Worm (Caenorhabditis elegans) whole organism, L3 larva: Measurements from ENCODE around the gene npr-27.

ENCODE experiments used
- R02D3.7 ChIP-seq: fragments of 150-350 bp; optimal IDR thresholded peaks from 2 replicates; lab custom pipeline; 2014; ENCODE audit warnings: missing biosample characterization, missing genetic modification characterization
- ZK546.5 ChIP-seq: sonication (generic microtip); optimal IDR thresholded peaks from 2 replicates; lab custom pipeline; 2017; ENCODE audit warnings: missing biosample characterization, missing genetic modification characterization
- aly-2 ChIP-seq: fragments of 150-350 bp; optimal IDR thresholded peaks from 2 replicates; lab custom pipeline; 2014; ENCODE audit warnings: missing biosample characterization, missing genetic modification characterization
- ama-1 ChIP-seq: fragments of 150-350 bp; optimal IDR thresholded peaks from 2 replicates; lab custom pipeline; 2018
- ceh-16 ChIP-seq: sonication (generic microtip); optimal IDR thresholded peaks from 2 replicates; lab custom pipeline; 2017; ENCODE audit warnings: missing biosample characterization, missing genetic modification characterization
- ceh-28 ChIP-seq: fragments of 150-350 bp; optimal IDR thresholded peaks from 2 replicates; lab custom pipeline; 2014; ENCODE audit warnings: missing biosample characterization, missing genetic modification reagents, missing genetic modification characterization
- ceh-82 ChIP-seq: fragments of 150-350 bp; optimal IDR thresholded peaks from 2 replicates; lab custom pipeline; 2014; ENCODE audit warnings: missing biosample characterization, missing genetic modification characterization
- ceh-9 ChIP-seq: sonication (generic microtip); optimal IDR thresholded peaks from 2 replicates; lab custom pipeline; 2018; ENCODE audit warnings: missing biosample characterization, missing genetic modification characterization
- daf-12 ChIP-seq: fragments of 150-350 bp; optimal IDR thresholded peaks from 2 replicates; lab custom pipeline; 2014; ENCODE audit warnings: missing biosample characterization, missing genetic modification reagents, missing genetic modification characterization
- egl-27 ChIP-seq: sonication (generic microtip); optimal IDR thresholded peaks from 4 replicates; lab custom pipeline; 2017; ENCODE audit warnings: missing biosample characterization, missing genetic modification reagents, missing genetic modification characterization
- egl-5 ChIP-seq: fragments of 150-350 bp; optimal IDR thresholded peaks from 2 replicates; lab custom pipeline; 2017; ENCODE audit warnings: missing biosample characterization, missing genetic modification reagents, missing genetic modification characterization, inconsistent platforms
- elt-1 ChIP-seq: fragments of 150-350 bp; optimal IDR thresholded peaks from 2 replicates; lab custom pipeline; 2014; ENCODE audit warnings: missing biosample characterization, missing genetic modification characterization
- elt-2 ChIP-seq: sonication (generic microtip); optimal IDR thresholded peaks from 2 replicates; lab custom pipeline; 2016; ENCODE audit warnings: missing genetic modification reagents, mild to moderate bottlenecking, missing genetic modification characterization, missing compliant biosample characterization
- elt-3 ChIP-seq, 3 experiments: fragments of 150-350 bp in 1 of 3; sonication (generic microtip) in 2 of 3; optimal IDR thresholded peaks; 2 replicates in 2 of 3; 4 replicates in 1 of 3; lab custom pipeline; 2014 to 2017; ENCODE audit warnings: missing biosample characterization in 3 of 3, missing genetic modification characterization in 3 of 3
- eor-1 ChIP-seq, 2 experiments: fragments of 150-350 bp; optimal IDR thresholded peaks; 2 replicates each; lab custom pipeline; 2014 to 2018; ENCODE audit warnings: missing biosample characterization in 2 of 2, missing genetic modification characterization in 2 of 2
- fkh-10 ChIP-seq: sonication (generic microtip); optimal IDR thresholded peaks from 2 replicates; lab custom pipeline; 2017; ENCODE audit warnings: missing biosample characterization, missing genetic modification reagents, missing genetic modification characterization
- fkh-2 ChIP-seq: fragments of 150-350 bp; optimal IDR thresholded peaks from 2 replicates; lab custom pipeline; 2014; ENCODE audit warnings: missing biosample characterization, missing genetic modification reagents, missing genetic modification characterization
- fos-1 ChIP-seq: fragments of 150-350 bp; optimal IDR thresholded peaks from 2 replicates; lab custom pipeline; 2014; ENCODE audit warnings: missing biosample characterization, missing genetic modification characterization
- hmg-11 ChIP-seq: sonication (generic microtip); optimal IDR thresholded peaks from 2 replicates; lab custom pipeline; 2016; ENCODE audit warnings: missing genetic modification characterization, missing compliant biosample characterization
- jun-1 ChIP-seq: fragments of 150-350 bp; optimal IDR thresholded peaks from 2 replicates; lab custom pipeline; 2014; ENCODE audit warnings: missing biosample characterization, missing genetic modification reagents, missing genetic modification characterization
- lin-15B ChIP-seq: fragments of 150-350 bp; optimal IDR thresholded peaks from 2 replicates; lab custom pipeline; 2014; ENCODE audit warnings: missing biosample characterization, missing genetic modification characterization
- lin-39 ChIP-seq: fragments of 150-350 bp; optimal IDR thresholded peaks from 2 replicates; lab custom pipeline; 2018; ENCODE audit warnings: missing biosample characterization, missing genetic modification reagents, missing genetic modification characterization
- lsy-12 ChIP-seq: sonication (generic microtip); optimal IDR thresholded peaks from 2 replicates; lab custom pipeline; 2016; ENCODE audit warnings: mild to moderate bottlenecking, missing genetic modification characterization, missing compliant biosample characterization
- mdl-1 ChIP-seq: fragments of 150-350 bp; optimal IDR thresholded peaks from 2 replicates; lab custom pipeline; 2014; ENCODE audit warnings: missing biosample characterization, missing genetic modification characterization
- mml-1 ChIP-seq: fragments of 150-350 bp; sonication (generic microtip); optimal IDR thresholded peaks from 3 replicates; lab custom pipeline; 2014; ENCODE audit warnings: missing biosample characterization, missing genetic modification characterization
- nfya-1 ChIP-seq: sonication (generic microtip); optimal IDR thresholded peaks from 2 replicates; lab custom pipeline; 2017; ENCODE audit warnings: missing genetic modification characterization, mild to moderate bottlenecking, missing compliant biosample characterization, antibody characterized with exemption, moderate library complexity; ENCODE audit not compliant: insufficient read depth
- nhr-11 ChIP-seq: fragments of 150-350 bp; optimal IDR thresholded peaks from 2 replicates; lab custom pipeline; 2014; ENCODE audit warnings: missing biosample characterization, missing genetic modification characterization
- nhr-12 ChIP-seq: fragments of 150-350 bp; optimal IDR thresholded peaks from 2 replicates; lab custom pipeline; 2014; ENCODE audit warnings: missing biosample characterization, missing genetic modification characterization
- nhr-23 ChIP-seq: fragments of 150-350 bp; optimal IDR thresholded peaks from 2 replicates; lab custom pipeline; 2014; ENCODE audit warnings: missing biosample characterization, missing genetic modification reagents, missing genetic modification characterization
- nhr-237 ChIP-seq: fragments of 150-350 bp; optimal IDR thresholded peaks from 2 replicates; lab custom pipeline; 2014; ENCODE audit warnings: missing biosample characterization, missing genetic modification characterization
- nhr-25 ChIP-seq: sonication (generic microtip); optimal IDR thresholded peaks from 2 replicates; lab custom pipeline; 2017; ENCODE audit warnings: missing biosample characterization, missing genetic modification characterization
- nhr-28 ChIP-seq: fragments of 150-350 bp; optimal IDR thresholded peaks from 2 replicates; lab custom pipeline; 2014; ENCODE audit warnings: missing biosample characterization, missing genetic modification characterization
- nhr-43 ChIP-seq: sonication (generic microtip); optimal IDR thresholded peaks from 2 replicates; lab custom pipeline; 2016; ENCODE audit warnings: mild to moderate bottlenecking, missing genetic modification characterization, missing compliant biosample characterization; ENCODE audit not compliant: poor library complexity, severe bottlenecking
- nhr-67 ChIP-seq: fragments of 150-350 bp; optimal IDR thresholded peaks from 2 replicates; lab custom pipeline; 2014; ENCODE audit warnings: missing biosample characterization, missing genetic modification characterization
- nhr-76 ChIP-seq: fragments of 150-350 bp; sonication (generic microtip); optimal IDR thresholded peaks from 5 replicates; lab custom pipeline; 2014; ENCODE audit warnings: missing biosample characterization, missing genetic modification characterization
- nhr-77 ChIP-seq: fragments of 150-350 bp; optimal IDR thresholded peaks from 2 replicates; lab custom pipeline; 2014; ENCODE audit warnings: missing biosample characterization, missing genetic modification characterization
- pha-4 ChIP-seq: fragments of 150-350 bp; optimal IDR thresholded peaks from 2 replicates; lab custom pipeline; 2014; ENCODE audit warnings: missing biosample characterization, missing genetic modification reagents, missing genetic modification characterization
- pqm-1 ChIP-seq: fragments of 150-350 bp; optimal IDR thresholded peaks from 2 replicates; lab custom pipeline; 2017; ENCODE audit warnings: missing biosample characterization, missing genetic modification characterization, inconsistent platforms
- sea-2 ChIP-seq: fragments of 150-350 bp; sonication (generic microtip); optimal IDR thresholded peaks from 4 replicates; lab custom pipeline; 2014; ENCODE audit warnings: missing biosample characterization, missing genetic modification reagents, missing genetic modification characterization
- skn-1 ChIP-seq: fragments of 150-350 bp; optimal IDR thresholded peaks from 2 replicates; lab custom pipeline; 2014; ENCODE audit warnings: missing biosample characterization, missing genetic modification characterization
- snpc-4 ChIP-seq: fragments of 150-350 bp; optimal IDR thresholded peaks from 2 replicates; lab custom pipeline; 2014; ENCODE audit warnings: missing biosample characterization, missing genetic modification characterization
- tbx-2 ChIP-seq: sonication (generic microtip); optimal IDR thresholded peaks from 2 replicates; lab custom pipeline; 2016; ENCODE audit warnings: mild to moderate bottlenecking, missing genetic modification characterization, missing compliant biosample characterization
- unc-39 ChIP-seq: sonication (generic microtip); optimal IDR thresholded peaks from 4 replicates; lab custom pipeline; 2017; ENCODE audit warnings: missing biosample characterization, missing genetic modification characterization
- unc-62 ChIP-seq: fragments of 150-350 bp; sonication (generic microtip); optimal IDR thresholded peaks from 4 replicates; lab custom pipeline; 2014; ENCODE audit warnings: missing biosample characterization, missing genetic modification reagents, missing genetic modification characterization
- zag-1 ChIP-seq: fragments of 150-350 bp; optimal IDR thresholded peaks from 2 replicates; lab custom pipeline; 2014; ENCODE audit warnings: missing biosample characterization, missing genetic modification characterization
- ztf-11 ChIP-seq: fragments of 150-350 bp; optimal IDR thresholded peaks from 2 replicates; lab custom pipeline; 2014; ENCODE audit warnings: missing biosample characterization, missing genetic modification characterization
- ztf-4 ChIP-seq: fragments of 150-350 bp; optimal IDR thresholded peaks from 2 replicates; lab custom pipeline; 2014; ENCODE audit warnings: missing biosample characterization, missing genetic modification characterization

The npr-27 gene

ce11 chrIV:7312620-7313194, 7.3 kb downstream of the npr-27 start:
- no peak for TF ChIP-seq daf-12 (tag; lab: Kevin White, UChicago)
- no peak for TF ChIP-seq nhr-43
- no peak for TF ChIP-seq pha-4 (tag; lab: Kevin White, UChicago)

- no peak for TF ChIP-seq lin-39 (tag; lab: Kevin White, UChicago)
- TF ChIP-seq egl-27, result no peak
- no peak for TF ChIP-seq fkh-2 (tag; lab: Kevin White, UChicago)
- no peak for TF ChIP-seq lsy-12
- TF ChIP-seq zag-1 (tag; lab: Kevin White, UChicago), result no peak
- no peak for TF ChIP-seq nhr-43
- TF ChIP-seq eor-1 (tag; optimal IDR thresholded peaks at IDR 0.05; lab: Kevin White, UChicago), result no peak
- no peak for TF ChIP-seq pha-4 (tag; lab: Kevin White, UChicago)
These were observed 8.0 kb downstream of the npr-27 start, which contains the start of gene rps-8 for ce11 chrIV:7313397-7313910. rps-8 (minus strand) TSS chrIV:7313860.

DNA sequence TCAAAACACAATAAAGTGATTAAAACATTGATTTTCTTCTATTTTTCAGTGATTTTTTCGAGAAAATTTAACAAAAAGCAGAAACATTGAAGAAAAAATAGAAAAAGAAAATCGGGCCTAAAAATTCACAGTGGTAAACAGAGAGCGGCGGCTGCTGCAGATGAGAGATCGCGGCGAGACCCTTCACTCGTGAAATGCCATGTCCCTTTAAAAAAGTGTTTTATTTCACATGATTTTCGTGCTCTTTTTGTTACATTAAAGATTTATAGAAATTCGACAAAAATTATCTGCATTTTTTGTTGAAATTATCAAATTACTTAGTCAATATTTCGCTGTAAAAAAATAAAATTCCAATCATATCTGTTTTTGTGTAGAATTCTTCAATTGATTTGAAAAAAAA, 8.5 kb downstream of the npr-27 start:
- TF ChIP-seq ceh-82 (tag; lab: Kevin White, UChicago), result no peak
- no peak for TF ChIP-seq ztf-11
- TF ChIP-seq zag-1 (tag; lab: Kevin White, UChicago), result no peak
- peak; percentile 77 for TF ChIP-seq nfya-1
- TF ChIP-seq elt-1 (tag; lab: Kevin White, UChicago), result no peak
- no peak for TF ChIP-seq ztf-4 (tag; lab: Kevin White, UChicago)
- TF ChIP-seq lin-39 (tag; lab: Kevin White, UChicago), result peak; percentile 38
- TF ChIP-seq pha-4 (tag; lab: Kevin White, UChicago), result peak; percentile 92
- TF ChIP-seq jun-1, result no peak
- TF ChIP-seq nhr-237 (tag; lab: Kevin White, UChicago), result no peak
- TF ChIP-seq ceh-9 (tag; lab: Kevin White, UChicago), result no peak
- peak; percentile 27 for TF ChIP-seq pqm-1 (tag; lab: Kevin White, UChicago)
- no peak for TF ChIP-seq unc-39 (tag; lab: Kevin White, UChicago)
- TF ChIP-seq ceh-16 (tag; lab: Kevin White, UChicago), result no peak
- peak; percentile 36 for TF ChIP-seq ama-1 (lab: Kevin White, UChicago)
- peak; percentile 85 for TF ChIP-seq hmg-11 (tag; lab: Kevin White, UChicago)
- TF ChIP-seq egl-27, result no peak
- TF ChIP-seq skn-1, result peak; percentile 30
- TF ChIP-seq mml-1, result no peak
- TF ChIP-seq nhr-77 (tag; lab: Kevin White, UChicago), result no peak
- no peak for TF ChIP-seq R02D3.7 (tag; lab: Kevin White, UChicago)
- TF ChIP-seq lin-15B (tag; lab: Kevin White, UChicago), result peak; percentile 43
- TF ChIP-seq nhr-76 (tag; lab: Kevin White, UChicago), result no peak
- TF ChIP-seq ZK546.5 (tag; lab: Kevin White, UChicago), result no peak
- no peak for TF ChIP-seq nhr-67 (tag; lab: Kevin White, UChicago)
- no peak for TF ChIP-seq aly-2 (tag; lab: Kevin White, UChicago)
- TF ChIP-seq snpc-4 (tag; lab: Kevin White, UChicago), result peak; percentile 80
- TF ChIP-seq daf-12 (tag; lab: Kevin White, UChicago), result no peak
- TF ChIP-seq fos-1, result no peak
- TF ChIP-seq elt-3 (tag; optimal IDR thresholded peaks at IDR 0.05; lab: Kevin White, UChicago), result no peak
- no peak for TF ChIP-seq eor-1 (tag; optimal IDR thresholded peaks at IDR 0.05; lab: Kevin White, UChicago)
- TF ChIP-seq fkh-2 (tag; lab: Kevin White, UChicago), result no peak
- TF ChIP-seq elt-2 (tag; lab: Kevin White, UChicago), result peak; percentile 34
- no peak for TF ChIP-seq nhr-12 (tag; lab: Kevin White, UChicago)
- TF ChIP-seq nhr-28 (tag; lab: Kevin White, UChicago), result no peak
- no peak for TF ChIP-seq mdl-1
- TF ChIP-seq ceh-28 (tag; lab: Kevin White, UChicago), result peak; percentile 12
- no peak for TF ChIP-seq unc-62 (GFP tag; lab: Kevin White, UChicago)
- peak; percentile 51 for TF ChIP-seq nhr-23
- TF ChIP-seq fkh-10 (GFP tag; lab: Kevin White, UChicago), result no peak
- no peak for TF ChIP-seq lsy-12
- peak; percentile 67 for TF ChIP-seq egl-5 (tag; lab: Kevin White, UChicago)
- TF ChIP-seq nhr-11 (tag; lab: Kevin White, UChicago), result no peak
- peak; percentile 48 for TF ChIP-seq nhr-25 (tag; lab: Kevin White, UChicago)
- TF ChIP-seq nhr-43, result peak; percentile 25
- no peak for TF ChIP-seq sea-2 (GFP tag; lab: Kevin White, UChicago)
- no peak for TF ChIP-seq tbx-2 (tag; lab: Kevin White, UChicago)
- TF ChIP-seq, all 47 proteins: peak for 15
